Worm (Caenorhabditis elegans) whole organism, young adult: ENCODE measurements around the gene Y105C5B.15.

Experiments
- D2030.7 ChIP-seq: fragments of 200-800 bp; sonication (Bioruptor generic); IDR thresholded peaks from 2 replicates; pipeline ENCODE4 v1.3.6; 2022; ENCODE audit warnings: missing genetic modification reagents, missing genetic modification characterization, missing compliant biosample characterization
- F33H1.4 ChIP-seq: fragments of 200-800 bp; sonication (Bioruptor generic); IDR thresholded peaks from 2 replicates; pipeline ENCODE4 v1.3.6; 2022; ENCODE audit warnings: missing genetic modification reagents, missing genetic modification characterization, missing compliant biosample characterization
- F49E8.2 ChIP-seq: sonication (generic microtip); optimal IDR thresholded peaks from 3 replicates; lab custom pipeline; 2017; ENCODE audit warnings: missing genetic modification characterization, mild to moderate bottlenecking, missing compliant biosample characterization, antibody characterized with exemption, moderate library complexity; ENCODE audit not compliant: insufficient read depth
- K11D2.4 ChIP-seq: fragments of 200-800 bp; sonication (Bioruptor generic); IDR thresholded peaks from 2 replicates; pipeline ENCODE4 v1.3.6; 2022; ENCODE audit warnings: missing genetic modification reagents, missing genetic modification characterization, missing compliant biosample characterization
- ceh-79 ChIP-seq: sonication (generic microtip); optimal IDR thresholded peaks from 2 replicates; lab custom pipeline; 2017; ENCODE audit warnings: mild to moderate bottlenecking, missing genetic modification characterization, missing compliant biosample characterization
- ekl-4 ChIP-seq: fragments of 200-800 bp; sonication (Bioruptor generic); IDR thresholded peaks from 2 replicates; pipeline ENCODE4 v1.3.6; 2022; ENCODE audit warnings: missing genetic modification reagents, missing genetic modification characterization, missing compliant biosample characterization
- madf-8 ChIP-seq: fragments of 200-800 bp; sonication (Bioruptor generic); conservative IDR thresholded peaks from 2 replicates; pipeline ENCODE4 v1.3.6; 2022; ENCODE audit warnings: missing genetic modification reagents, missing genetic modification characterization, missing compliant biosample characterization
- nhr-80 ChIP-seq: sonication (generic microtip); optimal IDR thresholded peaks from 2 replicates; lab custom pipeline; 2016; ENCODE audit warnings: missing genetic modification characterization, missing compliant biosample characterization
- repo-1 ChIP-seq: sonication (generic microtip); optimal IDR thresholded peaks from 2 replicates; lab custom pipeline; 2017; ENCODE audit warnings: mild to moderate bottlenecking, missing genetic modification characterization, missing compliant biosample characterization
- unc-130 ChIP-seq: sonication (generic microtip); optimal IDR thresholded peaks from 2 replicates; lab custom pipeline; 2016; ENCODE audit warnings: missing genetic modification reagents, missing genetic modification characterization, missing compliant biosample characterization

DNA sequence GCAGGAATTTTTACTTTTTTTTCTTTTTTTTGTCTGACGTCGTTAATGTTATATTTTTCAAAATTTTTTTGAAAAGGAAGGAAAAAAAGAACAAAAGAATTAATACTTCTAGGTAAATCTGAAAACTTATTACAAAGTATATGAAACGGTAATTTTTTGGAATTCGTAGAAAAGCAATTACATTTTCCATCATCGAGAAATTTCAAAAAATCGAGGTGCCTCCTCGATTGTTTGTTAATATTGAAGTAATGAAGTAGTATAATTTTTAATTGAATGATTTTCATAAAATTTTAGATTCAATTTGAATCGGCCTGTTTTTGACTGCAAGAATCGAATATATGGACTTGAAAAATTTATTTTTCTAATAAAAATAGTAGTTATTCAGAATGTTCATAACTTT lies 39.7 kb downstream of the Y105C5B.15 start:
- no peak for TF ChIP-seq D2030.7 (GFP tag; lab: Robert Waterston, UW)
- TF ChIP-seq ekl-4 = no peak
- no peak for TF ChIP-seq repo-1
- no peak for TF ChIP-seq F33H1.4 (GFP tag; lab: Robert Waterston, UW)
- no peak for TF ChIP-seq unc-130 (GFP tag; lab: Kevin White, UChicago)
- no peak for TF ChIP-seq F49E8.2 (tag; lab: Kevin White, UChicago)
- no peak for TF ChIP-seq ceh-79 (tag; lab: Kevin White, UChicago)
- no peak for TF ChIP-seq madf-8 (GFP tag; lab: Robert Waterston, UW)
- TF ChIP-seq nhr-80 = no peak
- TF ChIP-seq K11D2.4 (GFP tag; lab: Robert Waterston, UW) = no peak
